Fruit fly (Drosophila melanogaster): Measurements from ENCODE around the gene Slc25A46b.

Gene Slc25A46b

dm6 chr2L:18096268-18096667 lies at the start of gene Slc25A46b:
Slc25A46b (plus strand) TSS chr2L:18096568.
- TF ChIP-seq sv (GFP tag; optimal IDR thresholded peaks at IDR 0.05) (no peak), jim (GFP tag; optimal IDR thresholded peaks at IDR 0.05) (no peak), Jra (GFP tag; optimal IDR thresholded peaks at IDR 0.05) (no peak), ey (GFP tag; optimal IDR thresholded peaks at IDR 0.05) (no peak), woc (GFP tag; optimal IDR thresholded peaks at IDR 0.05) (no peak), Dfd (GFP tag; optimal IDR thresholded peaks at IDR 0.05) (no peak), rgr (GFP tag; optimal IDR thresholded peaks at IDR 0.05) (no peak), CG32264 (GFP tag; optimal IDR thresholded peaks at IDR 0.05) (no peak), br (GFP tag; optimal IDR thresholded peaks at IDR 0.05) (no peak), dmrt93B (GFP tag; optimal IDR thresholded peaks at IDR 0.05) (no peak), CrebA (GFP tag; optimal IDR thresholded peaks at IDR 0.05; ENCODE audit: borderline replicate concordance) (no peak), CG9705 (GFP tag; optimal IDR thresholded peaks at IDR 0.05) (no peak), Sp1 (GFP tag; optimal IDR thresholded peaks at IDR 0.05) (no peak), Mio (GFP tag; optimal IDR thresholded peaks at IDR 0.05) (no peak)

- TF ChIP-seq sv (GFP tag; optimal IDR thresholded peaks at IDR 0.05), result no peak
- TF ChIP-seq fru (GFP tag; optimal IDR thresholded peaks at IDR 0.05), result no peak
- no peak for TF ChIP-seq br (GFP tag; optimal IDR thresholded peaks at IDR 0.05)
- no peak for TF ChIP-seq psq (GFP tag; optimal IDR thresholded peaks at IDR 0.05)
- TF ChIP-seq woc (GFP tag; optimal IDR thresholded peaks at IDR 0.05), result no peak
- no peak for TF ChIP-seq Dfd (GFP tag; optimal IDR thresholded peaks at IDR 0.05)
- TF ChIP-seq Hr83 (GFP tag; optimal IDR thresholded peaks at IDR 0.05; ENCODE audit: poor library complexity, severe bottlenecking), result no peak
- TF ChIP-seq N (GFP tag; optimal IDR thresholded peaks at IDR 0.05), result no peak
- TF ChIP-seq sage (GFP tag; optimal IDR thresholded peaks at IDR 0.05), result no peak
Observed at dm6 chr2L:18067266-18067665, 29.1 kb upstream of the Slc25A46b start.

DNA sequence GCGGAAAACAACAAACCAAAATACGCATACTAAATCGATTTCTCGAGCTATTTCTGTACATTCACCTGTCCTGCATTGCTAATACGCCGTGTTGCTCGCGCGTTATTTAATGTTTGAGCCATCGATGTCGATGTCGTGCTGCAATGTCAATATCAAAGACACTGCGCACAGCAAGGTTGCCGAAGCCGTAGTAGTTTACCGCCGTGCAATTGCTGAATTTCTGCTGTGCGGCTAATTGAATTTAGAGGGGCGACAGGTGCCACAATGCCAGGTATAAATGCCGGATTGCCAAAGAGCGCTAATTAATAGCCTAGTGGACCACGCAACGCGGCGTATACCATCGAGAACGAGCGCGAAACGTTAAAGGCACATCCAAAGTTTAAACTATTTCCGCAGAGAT lies 18.4 kb upstream of the Slc25A46b start, which contains the start of gene Arr1:
Arr1 (plus strand) TSS at position 301 of the 400 bp plus-strand sequence.
- no peak for TF ChIP-seq CG32264 (GFP tag; optimal IDR thresholded peaks at IDR 0.05)
- TF ChIP-seq Abd-B (GFP tag; optimal IDR thresholded peaks at IDR 0.05), result no peak
- TF ChIP-seq usp (GFP tag; optimal IDR thresholded peaks at IDR 0.05), result no peak
- no peak for TF ChIP-seq brk (GFP tag; optimal IDR thresholded peaks at IDR 0.05)

dm6 chr2L:18081328-18081727 lies 15.0 kb upstream of the Slc25A46b start, which contains the start of gene ninaD:
ninaD (plus strand) TSS chr2L:18081628.
- TF ChIP-seq Mio (GFP tag; optimal IDR thresholded peaks at IDR 0.05) (no peak), CG9705 (GFP tag; optimal IDR thresholded peaks at IDR 0.05) (no peak), CG32264 (GFP tag; optimal IDR thresholded peaks at IDR 0.05) (no peak), br (GFP tag; optimal IDR thresholded peaks at IDR 0.05) (no peak), Dif (GFP tag; optimal IDR thresholded peaks at IDR 0.05; ENCODE audit: partially characterized antibody) (no peak), CrebA (GFP tag; optimal IDR thresholded peaks at IDR 0.05; ENCODE audit: borderline replicate concordance) (no peak), Sp1 (GFP tag; optimal IDR thresholded peaks at IDR 0.05) (no peak), dsf (GFP tag; optimal IDR thresholded peaks at IDR 0.05; ENCODE audit: borderline replicate concordance) (no peak)

- no peak for TF ChIP-seq Sp1 (GFP tag; optimal IDR thresholded peaks at IDR 0.05)
- TF ChIP-seq Vsx2 (GFP tag; optimal IDR thresholded peaks at IDR 0.05; ENCODE audit: partially characterized antibody), result no peak
Observed at dm6 chr2L:18083956-18084355, 12.4 kb upstream of the Slc25A46b start, which contains the start of gene CG31741. CG31741 (plus strand) TSS chr2L:18084256.

DNA sequence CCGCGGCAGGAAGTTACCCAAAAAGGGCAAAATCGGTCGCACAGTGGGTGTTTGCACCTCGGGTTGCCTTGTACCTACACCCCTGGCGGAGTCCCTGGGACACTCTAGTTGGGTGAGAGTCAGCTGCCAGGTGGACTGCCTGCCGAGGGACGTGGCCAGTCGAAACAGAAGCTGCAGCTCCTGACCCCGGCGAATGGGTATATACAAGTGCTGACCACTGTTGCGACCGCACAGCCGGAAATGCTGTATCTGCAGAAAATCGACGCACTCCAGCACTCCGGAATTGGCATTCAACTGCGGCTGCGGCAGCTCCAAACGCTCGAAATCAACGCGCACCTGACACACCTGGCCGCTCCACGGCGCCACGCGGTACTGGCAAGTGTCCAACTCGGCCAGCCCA lies 4.7 kb upstream of the Slc25A46b start:
- no peak for TF ChIP-seq sv (GFP tag; optimal IDR thresholded peaks at IDR 0.05)
- no peak for TF ChIP-seq tai (GFP tag; optimal IDR thresholded peaks at IDR 0.05)
- TF ChIP-seq ey (GFP tag; optimal IDR thresholded peaks at IDR 0.05), result no peak
- no peak for TF ChIP-seq Hr78 (GFP tag; optimal IDR thresholded peaks at IDR 0.05)
- TF ChIP-seq br (GFP tag; optimal IDR thresholded peaks at IDR 0.05), result no peak
- TF ChIP-seq dmrt93B (GFP tag; optimal IDR thresholded peaks at IDR 0.05), result no peak
- no peak for TF ChIP-seq Dif (GFP tag; optimal IDR thresholded peaks at IDR 0.05; ENCODE audit: partially characterized antibody)
- TF ChIP-seq Jra (GFP tag; optimal IDR thresholded peaks at IDR 0.05), result no peak
- TF ChIP-seq Dfd (GFP tag; optimal IDR thresholded peaks at IDR 0.05), result no peak
- no peak for TF ChIP-seq sage (GFP tag; optimal IDR thresholded peaks at IDR 0.05)
- no peak for TF ChIP-seq HLH106 (tag; optimal IDR thresholded peaks at IDR 0.05)
- no peak for TF ChIP-seq lola (GFP tag; optimal IDR thresholded peaks at IDR 0.05)
- no peak for TF ChIP-seq woc (GFP tag; optimal IDR thresholded peaks at IDR 0.05)
- TF ChIP-seq Vsx2 (GFP tag; optimal IDR thresholded peaks at IDR 0.05; ENCODE audit: partially characterized antibody), result no peak
- no peak for TF ChIP-seq psq (GFP tag; optimal IDR thresholded peaks at IDR 0.05)
- TF ChIP-seq h (GFP tag; optimal IDR thresholded peaks at IDR 0.05), result no peak
- TF ChIP-seq CG32264 (GFP tag; optimal IDR thresholded peaks at IDR 0.05), result no peak
